Fruit fly (Drosophila melanogaster) whole organism, prepupa: ENCODE data around the gene CG15308.

Source experiments
- Blimp-1 ChIP-seq: fragments of 200-800 bp; sonication (Bioruptor generic); optimal IDR thresholded peaks from 3 replicates; lab custom pipeline; 2017; ENCODE audit warnings: missing biosample characterization, missing genetic modification characterization, mild to moderate bottlenecking, moderate library complexity, missing genetic modification reagents
- CG10631 ChIP-seq: fragments of 200-800 bp; sonication (Bioruptor generic); optimal IDR thresholded peaks from 2 replicates; lab custom pipeline; 2016; ENCODE audit warnings: missing biosample characterization, missing genetic modification characterization
- CG10669 ChIP-seq: fragments of 200-800 bp; sonication (Bioruptor generic); optimal IDR thresholded peaks from 3 replicates; lab custom pipeline; 2018; ENCODE audit warnings: missing biosample characterization, mild to moderate bottlenecking, missing genetic modification characterization, moderate library complexity
- CG11294 ChIP-seq: fragments of 200-800 bp; sonication (Bioruptor generic); IDR thresholded peaks from 2 replicates; pipeline ENCODE4 v1.3.6; 2022; ENCODE audit warnings: missing biosample characterization, missing genetic modification characterization
- CG11902 ChIP-seq: fragments of 200-800 bp; sonication (Bioruptor generic); optimal IDR thresholded peaks from 3 replicates; lab custom pipeline; 2016; ENCODE audit warnings: missing biosample characterization, missing genetic modification characterization
- CG15336 ChIP-seq: fragments of 200-800 bp; sonication (Bioruptor generic); IDR thresholded peaks from 2 replicates; pipeline ENCODE4 v1.3.6; 2022; ENCODE audit warnings: missing biosample characterization, missing genetic modification characterization
- CG1621 ChIP-seq: fragments of 200-800 bp; sonication (Bioruptor generic); optimal IDR thresholded peaks from 3 replicates; lab custom pipeline; 2018; ENCODE audit warnings: missing biosample characterization, mild to moderate bottlenecking, missing genetic modification characterization
- CG16779 ChIP-seq: fragments of 200-800 bp; sonication (Bioruptor generic); optimal IDR thresholded peaks from 3 replicates; lab custom pipeline; 2017; ENCODE audit warnings: missing biosample characterization, mild to moderate bottlenecking, missing genetic modification characterization
- CG3032 ChIP-seq: fragments of 200-800 bp; optimal IDR thresholded peaks from 2 replicates; lab custom pipeline; 2019; ENCODE audit warnings: missing biosample characterization, mild to moderate bottlenecking, missing genetic modification characterization, moderate library complexity
- CG4318 ChIP-seq: fragments of 200-800 bp; sonication (Bioruptor generic); optimal IDR thresholded peaks from 3 replicates; lab custom pipeline; 2017; ENCODE audit warnings: missing biosample characterization, mild to moderate bottlenecking, missing genetic modification characterization
- CG6163 ChIP-seq: fragments of 200-800 bp; sonication (Bioruptor generic); IDR thresholded peaks from 3 replicates; pipeline ENCODE4 v1.3.6; 2022; ENCODE audit warnings: missing biosample characterization, missing genetic modification characterization
- CG7368 ChIP-seq: fragments of 200-800 bp; sonication (Bioruptor generic); optimal IDR thresholded peaks from 3 replicates; lab custom pipeline; 2016; ENCODE audit warnings: missing biosample characterization, missing genetic modification characterization
- CG8119 ChIP-seq: fragments of 200-800 bp; sonication (Bioruptor generic); IDR thresholded peaks from 3 replicates; pipeline ENCODE4 v1.3.6; 2022; ENCODE audit warnings: missing biosample characterization, missing genetic modification characterization
- CG8632 ChIP-seq: fragments of 200-800 bp; sonication (Bioruptor generic); optimal IDR thresholded peaks from 3 replicates; lab custom pipeline; 2016; ENCODE audit warnings: missing biosample characterization, missing genetic modification characterization
- Eip75B ChIP-seq: fragments of 200-800 bp; sonication (Bioruptor generic); optimal IDR thresholded peaks from 3 replicates; lab custom pipeline; 2016; ENCODE audit warnings: missing biosample characterization, missing genetic modification characterization
- Eip78C ChIP-seq: fragments of 200-800 bp; sonication (Bioruptor generic); peaks from one replicate; lab custom pipeline; 2016; ENCODE audit warnings: missing biosample characterization, missing genetic modification characterization
- Ets21C ChIP-seq: fragments of 200-800 bp; sonication (Bioruptor generic); optimal IDR thresholded peaks from 3 replicates; lab custom pipeline; 2016; ENCODE audit warnings: missing biosample characterization, missing genetic modification characterization
- Hr39 ChIP-seq: fragments of 200-800 bp; sonication (Bioruptor generic); optimal IDR thresholded peaks from 2 replicates; lab custom pipeline; 2016; ENCODE audit warnings: missing biosample characterization, missing genetic modification characterization
- Hr4 ChIP-seq: fragments of 200-800 bp; sonication (Bioruptor generic); optimal IDR thresholded peaks from 3 replicates; lab custom pipeline; 2016; ENCODE audit warnings: missing biosample characterization, missing genetic modification characterization
- Lpt ChIP-seq: fragments of 200-800 bp; sonication (Bioruptor generic); optimal IDR thresholded peaks from 3 replicates; lab custom pipeline; 2016; ENCODE audit warnings: missing biosample characterization, missing genetic modification characterization
- Met ChIP-seq: fragments of 200-800 bp; sonication (Bioruptor generic); optimal IDR thresholded peaks from 3 replicates; lab custom pipeline; 2016; ENCODE audit warnings: missing biosample characterization, missing genetic modification characterization
- OdsH ChIP-seq: fragments of 200-800 bp; sonication (Bioruptor generic); optimal IDR thresholded peaks from 3 replicates; lab custom pipeline; 2016; ENCODE audit warnings: missing biosample characterization, missing genetic modification characterization
- Sox14 ChIP-seq: fragments of 200-800 bp; sonication (Bioruptor generic); optimal IDR thresholded peaks from 3 replicates; lab custom pipeline; 2016; ENCODE audit warnings: missing biosample characterization, missing genetic modification characterization
- Sox15 ChIP-seq: fragments of 200-800 bp; sonication (Bioruptor generic); optimal IDR thresholded peaks from 3 replicates; lab custom pipeline; 2016; ENCODE audit warnings: missing biosample characterization, missing genetic modification characterization
- achi ChIP-seq: fragments of 200-800 bp; sonication (Bioruptor generic); optimal IDR thresholded peaks from 3 replicates; lab custom pipeline; 2016; ENCODE audit warnings: missing biosample characterization, missing genetic modification characterization
- acj6 ChIP-seq: fragments of 200-800 bp; sonication (Bioruptor generic); optimal IDR thresholded peaks from 3 replicates; lab custom pipeline; 2016; ENCODE audit warnings: missing biosample characterization, missing genetic modification characterization
- dac ChIP-seq: fragments of 200-800 bp; sonication (Bioruptor generic); optimal IDR thresholded peaks from 2 replicates; lab custom pipeline; 2017; ENCODE audit warnings: missing biosample characterization, mild to moderate bottlenecking, missing genetic modification characterization
- dsx ChIP-seq: fragments of 200-800 bp; optimal IDR thresholded peaks from 3 replicates; lab custom pipeline; 2019; ENCODE audit warnings: missing biosample characterization, mild to moderate bottlenecking, missing genetic modification characterization, moderate library complexity; ENCODE audit not compliant: poor library complexity, severe bottlenecking
- esn ChIP-seq: fragments of 200-800 bp; sonication (Bioruptor generic); optimal IDR thresholded peaks from 2 replicates; lab custom pipeline; 2016; ENCODE audit warnings: missing biosample characterization, mild to moderate bottlenecking, missing genetic modification characterization, moderate library complexity
- fd59A ChIP-seq: fragments of 200-800 bp; sonication (Bioruptor generic); optimal IDR thresholded peaks from 2 replicates; lab custom pipeline; 2017; ENCODE audit warnings: missing biosample characterization, mild to moderate bottlenecking, missing genetic modification characterization, missing genetic modification reagents
- fd85E ChIP-seq: fragments of 200-800 bp; sonication (Bioruptor generic); optimal IDR thresholded peaks from 3 replicates; lab custom pipeline; 2016; ENCODE audit warnings: missing biosample characterization, missing genetic modification characterization
- fkh ChIP-seq: fragments of 200-800 bp; sonication (Bioruptor generic); optimal IDR thresholded peaks from 3 replicates; lab custom pipeline; 2017; ENCODE audit warnings: missing biosample characterization, mild to moderate bottlenecking, missing genetic modification characterization, moderate library complexity
- net ChIP-seq: fragments of 200-800 bp; sonication (Bioruptor generic); optimal IDR thresholded peaks from 3 replicates; lab custom pipeline; 2016; ENCODE audit warnings: missing biosample characterization, missing genetic modification characterization
- pdm3 ChIP-seq: fragments of 200-800 bp; sonication (Bioruptor generic); optimal IDR thresholded peaks from 3 replicates; lab custom pipeline; 2016; ENCODE audit warnings: missing biosample characterization, missing genetic modification characterization
- salr ChIP-seq, 2 experiments: fragments of 200-800 bp; sonication (Bioruptor generic); optimal IDR thresholded peaks; 3 replicates each; lab custom pipeline; 2016 to 2018; ENCODE audit warnings: missing biosample characterization in 2 of 2, missing genetic modification characterization in 2 of 2, mild to moderate bottlenecking in 1 of 2
- topi ChIP-seq: fragments of 200-800 bp; sonication (Bioruptor generic); optimal IDR thresholded peaks from 3 replicates; lab custom pipeline; 2016; ENCODE audit warnings: missing biosample characterization, missing genetic modification characterization
- vri ChIP-seq: fragments of 200-800 bp; sonication (Bioruptor generic); optimal IDR thresholded peaks from 3 replicates; lab custom pipeline; 2016; ENCODE audit warnings: missing biosample characterization, mild to moderate bottlenecking, missing genetic modification characterization

CG15308 gene

DNA sequence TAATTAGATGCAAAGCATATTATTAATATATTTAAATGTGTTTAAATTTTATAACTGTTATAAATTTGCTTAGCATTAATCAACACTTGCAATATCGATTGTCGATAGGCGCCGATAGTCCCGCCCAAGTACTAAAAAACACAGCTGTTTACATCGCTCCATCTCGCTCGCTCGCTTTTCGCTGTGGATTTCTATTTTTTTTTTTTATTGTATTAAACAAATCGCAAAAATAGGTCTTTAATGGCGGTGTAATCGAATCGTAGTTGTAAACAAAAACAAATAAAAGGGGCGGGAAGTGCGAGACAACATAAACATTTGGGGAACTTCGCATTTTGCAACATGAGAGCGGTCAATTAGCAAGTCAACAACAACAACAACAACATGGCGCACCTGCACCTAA lies 1.0 kb upstream of the CG15308 start, which contains the start of gene CG34408:
Gene CG34408, plus strand, starts transcription at position 156 of the 400 bp plus-strand sequence.
- TF ChIP-seq CG4318 (GFP tag; lab: Kevin White, UChicago), result no peak
- TF ChIP-seq topi (GFP tag; lab: Kevin White, UChicago), result no peak
- TF ChIP-seq CG11902, result no peak
- TF ChIP-seq Hr39 (GFP tag; lab: Kevin White, UChicago), result no peak
- TF ChIP-seq dsx, result no peak
- TF ChIP-seq Eip78C (GFP tag; lab: Kevin White, UChicago), result peak; percentile 66
- TF ChIP-seq CG3032 (tag; lab: Kevin White, UChicago), result no peak
- no peak for TF ChIP-seq CG15336
- TF ChIP-seq, all 60 proteins: peak for 1

- TF ChIP-seq dac (GFP tag; lab: Kevin White, UChicago) (no peak), Blimp-1 (GFP tag; lab: Kevin White, UChicago) (peak; percentile 13)
Measured at dm6 chrX:10216634-10217239, 2.2 kb downstream of the CG15308 start, which contains the start of gene CG2962. CG2962 (minus strand) TSS chrX:10216642.

- no peak for TF ChIP-seq dac (GFP tag; lab: Kevin White, UChicago)
- TF ChIP-seq CG1621, result no peak
- no peak for TF ChIP-seq Hr39 (GFP tag; lab: Kevin White, UChicago)
- peak; percentile 52 for TF ChIP-seq vri (GFP tag; lab: Kevin White, UChicago)
- peak; percentile 34 for TF ChIP-seq Eip78C (GFP tag; lab: Kevin White, UChicago)
- no peak for TF ChIP-seq topi (GFP tag; lab: Kevin White, UChicago)
- TF ChIP-seq achi (GFP tag; lab: Kevin White, UChicago), result no peak
- TF ChIP-seq Eip75B, result no peak
- TF ChIP-seq CG15336, result no peak
- TF ChIP-seq CG6163 (GFP tag; lab: Robert Waterston, UW), result no peak
- TF ChIP-seq OdsH (GFP tag; lab: Kevin White, UChicago), result no peak
- TF ChIP-seq pdm3, result no peak
- TF ChIP-seq, all 60 proteins: peak for 2
Measured at dm6 chrX:10212687-10213329, 6.1 kb downstream of the CG15308 start, which contains the start of gene ATPsyndelta. ATPsyndelta (plus strand) TSS chrX:10212970.

dm6 chrX:10212118-10212517 lies 6.8 kb downstream of the CG15308 start, which contains the start of gene Ypel:
Ypel (minus strand) TSS chrX:10212374.
- TF ChIP-seq CG8119 (GFP tag; lab: Robert Waterston, UW) (peak; percentile 19; the same call in 1 of the 3 replicates), Met (no peak), fkh (GFP tag; lab: Kevin White, UChicago) (no peak), topi (GFP tag; lab: Kevin White, UChicago) (no peak), Eip78C (GFP tag; lab: Kevin White, UChicago) (peak; percentile 40), vri (GFP tag; lab: Kevin White, UChicago) (peak; percentile 29)
- TF ChIP-seq, all 60 proteins: peak for 3

DNA sequence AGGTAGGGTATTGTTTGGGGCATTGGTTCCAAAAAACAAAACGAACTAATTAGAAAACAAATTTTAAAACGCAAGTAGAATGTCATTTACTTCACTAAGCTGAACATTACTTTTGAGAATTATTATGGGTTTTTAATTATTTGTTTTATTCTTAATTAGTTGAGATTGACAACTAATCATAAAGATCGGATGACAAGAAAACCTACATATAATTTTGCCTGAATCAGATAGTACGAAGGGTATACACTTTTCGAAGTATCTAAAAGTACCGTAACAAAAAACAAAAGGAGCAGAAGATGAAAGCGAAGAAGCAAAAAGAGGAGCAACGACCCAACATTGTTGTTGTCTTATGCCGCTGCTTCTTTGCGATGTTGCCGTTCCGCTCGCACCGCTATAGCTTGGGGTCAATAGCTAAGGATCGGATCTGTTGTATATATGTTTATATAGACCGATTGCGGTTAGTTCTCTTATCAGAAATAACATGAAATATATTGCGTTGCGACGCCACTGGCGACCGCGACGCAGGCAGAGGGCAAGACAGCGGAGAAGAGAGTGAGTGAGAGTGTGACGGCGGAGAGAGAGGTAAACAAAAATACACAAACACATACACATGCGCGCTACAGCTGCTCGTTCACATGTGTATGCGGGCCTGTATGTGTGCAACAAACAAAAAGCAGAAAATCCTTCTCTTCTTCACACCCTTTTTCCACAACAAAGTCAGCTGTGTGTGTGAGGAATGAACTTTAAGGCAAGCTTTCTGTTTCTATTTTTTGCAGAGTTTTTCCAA lies 7.6 kb downstream of the CG15308 start:
- TF ChIP-seq esn (GFP tag; lab: Kevin White, UChicago) (peak; percentile 92), OdsH (GFP tag; lab: Kevin White, UChicago) (peak; percentile 84), Sox14 (GFP tag; lab: Kevin White, UChicago) (peak; percentile 89), CG15336 (peak; percentile 83), fd85E (no peak), Hr39 (GFP tag; lab: Kevin White, UChicago) (peak; percentile 89), Eip78C (GFP tag; lab: Kevin White, UChicago) (peak; percentile 97), CG11294 (GFP tag; lab: Robert Waterston, UW) (0 out of 2 replicates have a peak, but pooled peaks have one; percentile 27), acj6 (GFP tag; lab: Kevin White, UChicago) (peak; percentile 76), vri (GFP tag; lab: Kevin White, UChicago) (peak; percentile 28), topi (GFP tag; lab: Kevin White, UChicago) (peak; percentile 94), CG10631 (GFP tag; lab: Kevin White, UChicago) (peak; percentile 75), CG1621 (peak; percentile 29), CG4318 (GFP tag; lab: Kevin White, UChicago) (peak; percentile 84), net (GFP tag; lab: Kevin White, UChicago) (peak; percentile 80), fkh (GFP tag; lab: Kevin White, UChicago) (peak; percentile 68), CG16779 (peak; percentile 46), fd59A (peak; percentile 30), salr (GFP tag; optimal IDR thresholded peaks at IDR 0.05; lab: Kevin White, UChicago) (peak in 1 of 2 experiments; percentile 86), CG7368 (GFP tag; lab: Kevin White, UChicago) (peak; percentile 70), CG8632 (GFP tag; lab: Kevin White, UChicago) (peak; percentile 66), Sox15 (peak; percentile 55), Ets21C (peak; percentile 85), CG3032 (tag; lab: Kevin White, UChicago) (peak; percentile 68), Lpt (GFP tag; lab: Kevin White, UChicago) (peak; percentile 76), Hr4 (peak; percentile 89), CG10669 (GFP tag; lab: Kevin White, UChicago) (peak; percentile 70)
